Worm (Caenorhabditis elegans): ENCODE measurements around the gene T01D3.1.
A peak's percentile ranks its signal among the peaks of the same experiment; 100 is the strongest.

Gene T01D3.1

DNA sequence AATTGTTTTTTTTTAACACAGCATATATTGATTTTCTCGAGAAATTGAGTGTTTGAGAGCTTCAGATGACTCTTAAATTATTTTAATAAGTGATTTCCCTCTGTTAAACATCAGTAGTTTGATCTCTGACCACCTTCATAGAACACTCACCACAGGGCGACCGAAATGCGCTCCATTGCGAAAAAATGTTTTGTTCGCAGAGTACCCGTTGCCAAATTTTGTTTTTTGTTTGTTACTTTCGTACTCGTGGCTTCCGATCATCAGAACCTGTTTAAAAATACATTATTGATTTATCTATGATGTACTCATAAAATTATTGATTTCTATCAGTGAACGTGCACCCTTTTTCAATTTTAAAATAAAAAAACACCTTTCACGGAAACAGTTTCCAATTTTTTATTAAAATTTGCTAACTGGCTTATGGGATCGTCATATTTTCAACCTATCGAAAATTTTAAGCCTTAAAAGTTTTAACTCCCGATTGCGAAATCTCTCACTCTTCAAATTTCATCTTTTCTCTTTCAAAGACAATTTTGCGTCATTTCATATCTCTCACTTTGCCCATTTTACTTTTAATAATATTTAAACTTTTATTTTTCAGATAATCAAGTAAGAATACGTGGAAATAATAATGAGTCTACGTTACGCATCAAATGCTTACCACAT lies 28.9 kb upstream of the T01D3.1 start, which contains the start of gene letm-1:
Gene letm-1 (plus strand): TSS at position 598 of the 666 bp plus-strand sequence.
- no peak for TF ChIP-seq Y67H2A.10 (GFP tag; conservative IDR thresholded peaks at IDR 0.05)
- 0 out of 2 replicates have a peak, but pooled peaks have one; percentile 24 for TF ChIP-seq pbrm-1 (GFP tag; IDR thresholded peaks at IDR 0.05)
- peak; percentile 38; the same call in 1 of the 2 replicates for TF ChIP-seq cebp-1 (GFP tag; IDR thresholded peaks at IDR 0.05)
- peak; percentile 92 for TF ChIP-seq cebp-1 (tag; optimal IDR thresholded peaks at IDR 0.05)
- TF ChIP-seq ztf-18 (tag; optimal IDR thresholded peaks at IDR 0.05), result peak; percentile 15
- TF ChIP-seq attf-5 (GFP tag; optimal IDR thresholded peaks at IDR 0.05), result peak; percentile 21
- peak; percentile 14; the same call in 1 of the 2 replicates for TF ChIP-seq mcd-1 (GFP tag; IDR thresholded peaks at IDR 0.05)
- peak; percentile 51 for TF ChIP-seq nhr-80 (tag; optimal IDR thresholded peaks at IDR 0.05)
- TF ChIP-seq madf-6 (GFP tag; IDR thresholded peaks at IDR 0.05), result 0 out of 2 replicates have a peak, but pooled peaks have one; percentile 18
- TF ChIP-seq T26A5.8 (tag; optimal IDR thresholded peaks at IDR 0.05), result no peak
- TF ChIP-seq lin-26 (GFP tag; IDR thresholded peaks at IDR 0.05), result peak; percentile 15; the same call in 1 of the 2 replicates

DNA sequence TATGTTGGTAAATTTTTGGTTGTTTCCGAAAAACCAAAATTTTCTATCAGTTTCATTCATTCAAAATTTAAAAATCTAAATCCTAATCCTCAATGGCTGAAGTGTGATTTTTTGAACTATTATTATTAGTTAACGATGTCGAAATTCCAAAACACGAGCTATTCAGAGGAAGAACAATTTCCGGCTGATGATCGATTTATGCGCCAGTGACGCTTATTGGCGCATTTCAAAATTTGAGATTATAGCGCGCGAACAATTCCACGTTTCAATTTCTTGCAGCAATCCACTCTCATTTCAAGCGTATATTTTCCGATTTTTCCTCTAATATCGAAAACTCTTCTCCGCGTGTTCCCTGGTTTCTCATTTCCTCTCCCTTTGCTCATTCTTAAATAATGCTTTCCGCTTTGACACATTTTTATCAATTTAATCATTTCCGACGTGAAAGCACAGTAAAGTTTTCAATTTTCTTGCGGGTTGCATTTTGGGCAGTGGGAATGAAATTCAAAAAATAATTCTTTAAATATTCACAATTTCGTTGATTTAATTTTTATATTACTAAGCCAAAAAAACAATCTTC lies 25.3 kb upstream of the T01D3.1 start:
- TF ChIP-seq snpc-3.4 (tag; optimal IDR thresholded peaks at IDR 0.05) (peak; percentile 46), nhr-179 (tag; optimal IDR thresholded peaks at IDR 0.05) (no peak), rec-8 (tag; optimal IDR thresholded peaks at IDR 0.05) (no peak), egl-44 (GFP tag; IDR thresholded peaks at IDR 0.05) (no peak), ztf-28 (GFP tag; IDR thresholded peaks at IDR 0.05) (no peak), Y56A3A.18 (GFP tag; IDR thresholded peaks at IDR 0.05) (peak; percentile 15; the same call in 1 of the 2 replicates), K12H6.12 (tag; optimal IDR thresholded peaks at IDR 0.05) (no peak), ekl-4 (GFP tag; IDR thresholded peaks at IDR 0.05) (no peak), madf-8 (GFP tag; conservative IDR thresholded peaks at IDR 0.05) (peak; percentile 26; the same call in 1 of the 2 replicates), F23B12.7 (tag; optimal IDR thresholded peaks at IDR 0.05; ENCODE audit: insufficient read depth) (no peak), madf-6 (GFP tag; IDR thresholded peaks at IDR 0.05) (peak; percentile 73; the same call in 1 of the 2 replicates), Y53G8AR.9 (GFP tag; conservative IDR thresholded peaks at IDR 0.05) (0 out of 2 replicates have a peak, but pooled peaks have one; percentile 68), ztf-22 (GFP tag; optimal IDR thresholded peaks at IDR 0.05) (peak; percentile 11), athp-1 (tag; optimal IDR thresholded peaks at IDR 0.05) (peak; percentile 53), B0019.2 (GFP tag; conservative IDR thresholded peaks at IDR 0.05) (0 out of 2 replicates have a peak, but pooled peaks have one; percentile 9), F52B5.7 (tag; optimal IDR thresholded peaks at IDR 0.05) (no peak), lin-35 (GFP tag; optimal IDR thresholded peaks at IDR 0.05) (peak in 2 of 3 experiments; percentile 12 to 73), hlh-12 (tag; optimal IDR thresholded peaks at IDR 0.05) (no peak), lag-1 (GFP tag; IDR thresholded peaks at IDR 0.05) (no peak), efl-1 (GFP tag; optimal IDR thresholded peaks at IDR 0.05) (peak; percentile 59), sea-2 (GFP tag; IDR thresholded peaks at IDR 0.05) (no peak), tlf-1 (GFP tag; optimal IDR thresholded peaks at IDR 0.05) (peak; percentile 37), lin-40 (tag; optimal IDR thresholded peaks at IDR 0.05) (peak; percentile 38), nhr-27 (tag; optimal IDR thresholded peaks at IDR 0.05) (no peak), aptf-3 (GFP tag; IDR thresholded peaks at IDR 0.05) (no peak), hmg-1.2 (GFP tag; IDR thresholded peaks at IDR 0.05) (no peak), Y53F4B.3 (GFP tag; IDR thresholded peaks at IDR 0.05) (no peak), madf-3 (GFP tag; IDR thresholded peaks at IDR 0.05) (peak; percentile 67; the same call in 1 of the 2 replicates), dox-1 (GFP tag; IDR thresholded peaks at IDR 0.05) (peak; percentile 71), ceh-27 (GFP tag; optimal IDR thresholded peaks at IDR 0.05) (peak; percentile 6), K11D2.4 (GFP tag; IDR thresholded peaks at IDR 0.05) (no peak), ZK185.1 (tag; optimal IDR thresholded peaks at IDR 0.05; ENCODE audit: poor library complexity, severe bottlenecking) (peak; percentile 2), fkh-3 (tag; optimal IDR thresholded peaks at IDR 0.05) (no peak), lin-26 (GFP tag; IDR thresholded peaks at IDR 0.05) (no peak), pha-4 (tag; optimal IDR thresholded peaks at IDR 0.05) (no peak), gei-17 (GFP tag; optimal IDR thresholded peaks at IDR 0.05) (no peak)

Measured in whole organism, young adult.